Fruit fly (Drosophila melanogaster): Measurements from ENCODE around the gene CG8086.

The CG8086 gene

DNA sequence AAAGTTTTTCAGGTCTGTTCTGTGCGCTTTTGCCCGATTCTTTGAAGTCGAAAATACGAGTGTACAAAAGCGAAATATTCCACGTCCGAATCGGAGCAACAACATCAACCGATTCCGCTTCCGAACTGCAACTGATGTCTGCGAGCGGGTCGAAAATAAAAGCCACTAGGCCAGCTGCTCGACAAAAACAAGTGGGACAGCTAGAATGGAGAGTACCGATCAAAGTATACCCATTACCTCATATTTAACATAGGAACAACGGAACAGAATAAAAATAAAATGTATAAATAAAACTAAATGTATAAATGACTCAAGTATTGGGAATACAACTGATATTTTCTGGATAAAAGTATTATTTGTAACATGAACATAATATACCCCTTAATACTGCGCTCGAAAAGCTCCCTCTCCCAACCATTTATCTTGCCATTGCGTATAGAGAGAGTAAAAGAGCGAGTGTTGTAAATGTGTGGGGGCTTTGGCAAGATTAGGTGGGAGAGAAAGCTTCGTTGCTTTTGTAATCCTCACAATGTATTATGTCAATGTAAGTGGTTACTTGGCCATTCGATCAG lies 52.2 kb downstream of the CG8086 start, which contains the start of gene SLC5A11 (continued):
- peak; percentile 49 for TF ChIP-seq wek (GFP tag; optimal IDR thresholded peaks at IDR 0.05)
- peak; percentile 34; the same call in 1 of the 2 replicates for TF ChIP-seq aop (GFP tag; IDR thresholded peaks at IDR 0.05)
- peak; percentile 40 for TF ChIP-seq Bdp1 (GFP tag; optimal IDR thresholded peaks at IDR 0.05)
- TF ChIP-seq Vsx1 (GFP tag; optimal IDR thresholded peaks at IDR 0.05) = peak; percentile 95
- peak; percentile 95 for TF ChIP-seq CG15011 (GFP tag; optimal IDR thresholded peaks at IDR 0.05)
- peak; percentile 65 for TF ChIP-seq Hsf (GFP tag; optimal IDR thresholded peaks at IDR 0.05)
- TF ChIP-seq h (optimal IDR thresholded peaks at IDR 0.05) = no peak
- peak; percentile 85 for TF ChIP-seq Rx (GFP tag; IDR thresholded peaks at IDR 0.05)
- peak; percentile 95 for TF ChIP-seq CG17361 (GFP tag; IDR thresholded peaks at IDR 0.05)
- TF ChIP-seq dm (GFP tag; optimal IDR thresholded peaks at IDR 0.05) = peak; percentile 70
- peak; percentile 93 for TF ChIP-seq CG9215 (GFP tag; IDR thresholded peaks at IDR 0.05)
- TF ChIP-seq al (GFP tag; IDR thresholded peaks at IDR 0.05) = peak; percentile 95
- TF ChIP-seq bigmax (GFP tag; optimal IDR thresholded peaks at IDR 0.05) = peak; percentile 45
- TF ChIP-seq trem (tag; optimal IDR thresholded peaks at IDR 0.05) = peak; percentile 88
- no peak for TF ChIP-seq mld (GFP tag; IDR thresholded peaks at IDR 0.05; ENCODE audit: partially characterized antibody)
- TF ChIP-seq her (GFP tag; optimal IDR thresholded peaks at IDR 0.05) = peak; percentile 87
- TF ChIP-seq ro (GFP tag; IDR thresholded peaks at IDR 0.05) = peak; percentile 92
- TF ChIP-seq Ptx1 (GFP tag; IDR thresholded peaks at IDR 0.05) = peak; percentile 98
- peak; percentile 99 for TF ChIP-seq so (GFP tag; IDR thresholded peaks at IDR 0.05)
- peak; percentile 99 for TF ChIP-seq Lim3 (GFP tag; IDR thresholded peaks at IDR 0.05)
- peak; percentile 98 for TF ChIP-seq lmd (GFP tag; IDR thresholded peaks at IDR 0.05)
- peak; percentile 92 for TF ChIP-seq CG11696 (GFP tag; IDR thresholded peaks at IDR 0.05)
- TF ChIP-seq ap (GFP tag; IDR thresholded peaks at IDR 0.05) = peak; percentile 88
- peak; percentile 99 for TF ChIP-seq CG1647 (GFP tag; optimal IDR thresholded peaks at IDR 0.05)
- TF ChIP-seq CG8290 (GFP tag; optimal IDR thresholded peaks at IDR 0.05) = peak; percentile 93
- peak in 1 of 2 experiments; percentile 57 for TF ChIP-seq CG8290 (tag; optimal IDR thresholded peaks at IDR 0.05)
- peak; percentile 93 for TF ChIP-seq gce (GFP tag; IDR thresholded peaks at IDR 0.05)
- peak; percentile 96 for TF ChIP-seq run (tag; optimal IDR thresholded peaks at IDR 0.05)
- no peak for TF ChIP-seq Scr (GFP tag; IDR thresholded peaks at IDR 0.05; ENCODE audit: partially characterized antibody)
- TF ChIP-seq insv (GFP tag; optimal IDR thresholded peaks at IDR 0.05) = peak in 1 of 2 experiments; percentile 60
- TF ChIP-seq fd96Cb (tag; optimal IDR thresholded peaks at IDR 0.05) = peak; percentile 99
- TF ChIP-seq crc (GFP tag; optimal IDR thresholded peaks at IDR 0.05) = peak; percentile 83
- peak; percentile 95 for TF ChIP-seq ci (GFP tag; IDR thresholded peaks at IDR 0.05)
- peak; percentile 96 for TF ChIP-seq CG4730 (GFP tag; IDR thresholded peaks at IDR 0.05)
- TF ChIP-seq ash1 (GFP tag; optimal IDR thresholded peaks at IDR 0.05) = peak; percentile 68
- peak; percentile 92 for TF ChIP-seq CG18619 (GFP tag; optimal IDR thresholded peaks at IDR 0.05)
- peak; percentile 98 for TF ChIP-seq CG12155 (GFP tag; optimal IDR thresholded peaks at IDR 0.05)
- peak; percentile 81 for TF ChIP-seq CG4282 (GFP tag; optimal IDR thresholded peaks at IDR 0.05)
- TF ChIP-seq mam (GFP tag; optimal IDR thresholded peaks at IDR 0.05) = peak; percentile 95
- peak; percentile 74 for TF ChIP-seq CG6654 (GFP tag; optimal IDR thresholded peaks at IDR 0.05)
- peak; percentile 99 for TF ChIP-seq vvl (GFP tag; IDR thresholded peaks at IDR 0.05)
- peak; percentile 88 for TF ChIP-seq CG43689 (GFP tag; IDR thresholded peaks at IDR 0.05)
- no peak; the same call in 2 of the 3 replicates for TF ChIP-seq Opbp (GFP tag; IDR thresholded peaks at IDR 0.05; ENCODE audit: partially characterized antibody)
- peak in 1 of 2 experiments; percentile 86 for TF ChIP-seq Hr78 (GFP tag; optimal IDR thresholded peaks at IDR 0.05)
- peak; percentile 88 for TF ChIP-seq CG16779 (GFP tag; IDR thresholded peaks at IDR 0.05)
- peak; percentile 73 for TF ChIP-seq CG9609 (GFP tag; optimal IDR thresholded peaks at IDR 0.05)
- TF ChIP-seq NC2β (GFP tag; optimal IDR thresholded peaks at IDR 0.05) = peak; percentile 54
- no peak for TF ChIP-seq Hr39 (optimal IDR thresholded peaks at IDR 0.05)
- TF ChIP-seq mirr (GFP tag; optimal IDR thresholded peaks at IDR 0.05) = peak; percentile 75
- TF ChIP-seq CG10959 (GFP tag; IDR thresholded peaks at IDR 0.05) = no peak
- peak; percentile 59 for TF ChIP-seq CG17912 (GFP tag; optimal IDR thresholded peaks at IDR 0.05)
- peak; percentile 19 for TF ChIP-seq CG9797 (GFP tag; optimal IDR thresholded peaks at IDR 0.05)

Data from whole organism, embryonic.